Worm (Caenorhabditis elegans) whole organism, L4 larva: Measurements from ENCODE around the gene ceh-34.

Experiments used
- F49E8.2 ChIP-seq: sonication (generic microtip); optimal IDR thresholded peaks from 2 replicates; lab custom pipeline; 2016; ENCODE audit warnings: missing compliant biosample characterization, mild to moderate bottlenecking, missing genetic modification characterization, borderline replicate concordance
- R02D3.7 ChIP-seq: fragments of 150-350 bp; sonication (generic microtip); optimal IDR thresholded peaks from 3 replicates; lab custom pipeline; 2014; ENCODE audit warnings: missing biosample characterization, missing genetic modification characterization
- aha-1 ChIP-seq: fragments of 150-350 bp; peaks from one replicate; lab custom pipeline; 2014; ENCODE audit warnings: missing biosample characterization, missing genetic modification characterization
- ama-1 ChIP-seq: fragments of 150-350 bp; optimal IDR thresholded peaks from 2 replicates; lab custom pipeline; 2014; ENCODE audit warnings: inconsistent platforms, mixed read lengths
- lin-39 ChIP-seq: fragments of 150-350 bp; optimal IDR thresholded peaks from 2 replicates; lab custom pipeline; 2014; ENCODE audit warnings: missing biosample characterization, missing genetic modification reagents, missing genetic modification characterization
- lsy-2 ChIP-seq, 2 experiments: fragments of 150-350 bp in 1 of 2; sonication (generic microtip) in 1 of 2; optimal IDR thresholded peaks; 2 replicates each; lab custom pipeline; 2014 to 2017; ENCODE audit warnings: missing biosample characterization in 2 of 2, missing genetic modification characterization in 2 of 2
- mep-1 ChIP-seq: fragments of 150-350 bp; sonication (generic microtip); optimal IDR thresholded peaks from 3 replicates; lab custom pipeline; 2014; ENCODE audit warnings: missing biosample characterization, missing genetic modification characterization
- mxl-2 ChIP-seq: fragments of 200-800 bp; sonication (Bioruptor generic); conservative IDR thresholded peaks from 2 replicates; pipeline ENCODE4 v1.3.6; 2022; ENCODE audit warnings: missing genetic modification reagents, missing genetic modification characterization, missing compliant biosample characterization
- nhr-28 ChIP-seq: fragments of 150-350 bp; optimal IDR thresholded peaks from 2 replicates; lab custom pipeline; 2014; ENCODE audit warnings: missing biosample characterization, missing genetic modification characterization
- spr-3 ChIP-seq: fragments of 200-800 bp; sonication (Bioruptor generic); optimal IDR thresholded peaks from 2 replicates; lab custom pipeline; 2018; ENCODE audit warnings: mild to moderate bottlenecking, missing genetic modification characterization, missing compliant biosample characterization
- vab-7 ChIP-seq: fragments of 200-800 bp; sonication (Bioruptor generic); IDR thresholded peaks from 2 replicates; pipeline ENCODE4 v1.3.6; 2022; ENCODE audit warnings: missing genetic modification reagents, missing genetic modification characterization, missing compliant biosample characterization
- ztf-11 ChIP-seq: fragments of 150-350 bp; optimal IDR thresholded peaks from 2 replicates; lab custom pipeline; 2014; ENCODE audit warnings: missing biosample characterization, missing genetic modification characterization

DNA sequence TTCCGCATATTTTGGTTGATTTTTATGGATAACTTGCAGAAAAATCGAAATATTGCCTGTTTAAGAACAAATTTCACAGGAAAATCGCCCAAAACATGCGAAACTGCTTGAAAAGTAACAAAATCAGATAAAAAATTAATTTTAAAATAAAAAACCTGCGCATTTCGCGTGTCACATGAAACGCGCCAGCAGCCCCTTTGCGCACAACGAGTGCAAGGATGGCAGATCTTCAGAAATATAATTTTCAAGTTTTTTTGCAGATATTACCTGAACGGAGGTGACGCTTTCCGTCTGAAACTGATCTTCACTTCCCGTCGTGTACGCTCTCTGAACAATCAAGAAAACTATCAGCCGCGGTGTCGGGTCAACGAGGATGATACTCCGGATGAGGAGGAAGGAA lies 44.4 kb downstream of the ceh-34 start:
- TF ChIP-seq nhr-28 (tag; lab: Kevin White, UChicago) (no peak), lsy-2 (tag; optimal IDR thresholded peaks at IDR 0.05; lab: Kevin White, UChicago) (peak in 1 of 2 experiments; percentile 72), ama-1 (lab: Kevin White, UChicago) (no peak), mep-1 (tag; lab: Kevin White, UChicago) (peak; percentile 34), mxl-2 (no peak), R02D3.7 (no peak), aha-1 (tag; lab: Kevin White, UChicago) (no peak), F49E8.2 (no peak), ztf-11 (tag; lab: Kevin White, UChicago) (no peak), spr-3 (GFP tag; lab: Kevin White, UChicago) (peak; percentile 33), lin-39 (tag; lab: Kevin White, UChicago) (no peak), vab-7 (GFP tag; lab: Robert Waterston, UW) (no peak)
